Worm (Caenorhabditis elegans) whole organism, L4/young adult: ENCODE results near the gene crb-3.
A peak's percentile ranks its signal among the peaks of the same experiment; 100 is the strongest.

ENCODE experiments used
- W03F9.2 ChIP-seq: fragments of 150-350 bp; optimal IDR thresholded peaks from 2 replicates; lab custom pipeline; 2014; ENCODE audit warnings: missing biosample characterization, missing genetic modification characterization
- dao-5 ChIP-seq: sonication (generic microtip); optimal IDR thresholded peaks from 2 replicates; lab custom pipeline; 2016; ENCODE audit warnings: missing genotype, missing genetic modification characterization, moderate library complexity, missing compliant biosample characterization
- him-1 ChIP-seq: sonication (generic microtip); optimal IDR thresholded peaks from 2 replicates; lab custom pipeline; 2016; ENCODE audit warnings: missing genotype, missing genetic modification reagents, missing genetic modification characterization, missing compliant biosample characterization

crb-3 gene

DNA sequence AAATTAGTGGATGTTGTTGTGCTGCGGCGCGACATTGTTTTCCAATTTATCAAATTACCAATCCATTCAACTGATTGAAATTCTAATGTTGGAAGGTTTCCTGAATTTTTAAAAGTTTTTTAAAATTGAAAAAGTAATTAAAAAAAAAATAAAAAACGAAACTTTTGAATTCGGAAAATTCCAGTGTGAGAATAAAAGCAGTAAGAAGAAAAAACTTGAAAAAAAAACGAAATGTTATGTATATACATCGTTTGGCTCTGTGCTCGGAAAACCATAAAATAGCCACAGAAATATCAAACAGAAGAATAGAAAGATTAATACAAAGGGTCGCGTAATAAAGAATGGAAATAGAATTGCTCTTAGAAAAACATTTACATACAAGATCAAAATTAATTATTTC is 28.5 kb downstream of the crb-3 start, which contains the start of gene vav-1:
vav-1 (minus strand) TSS at position 101 of the 400 bp plus-strand sequence.
- TF ChIP-seq dao-5 (no peak), him-1 (tag; lab: Kevin White, UChicago) (no peak), W03F9.2 (tag; lab: Kevin White, UChicago) (no peak)

DNA sequence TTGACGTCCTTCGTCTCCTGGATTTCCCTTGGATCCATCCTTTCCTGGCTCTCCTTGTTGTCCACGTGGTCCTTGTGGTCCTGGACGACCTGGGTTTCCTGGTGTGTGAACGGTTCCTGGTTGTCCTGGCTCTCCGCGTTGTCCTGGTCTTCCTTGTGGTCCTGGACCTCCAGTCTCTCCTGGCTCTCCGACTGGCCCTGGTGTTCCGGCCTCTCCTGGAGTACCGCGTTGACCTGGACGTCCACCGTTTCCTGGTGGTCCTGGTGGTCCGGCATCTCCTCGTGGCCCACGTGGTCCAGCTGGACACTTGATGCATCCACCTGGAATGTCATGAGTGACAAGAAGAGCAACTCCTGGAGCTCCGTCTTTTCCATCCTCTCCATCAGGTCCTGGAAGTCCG is 30.2 kb downstream of the crb-3 start:
- no peak for TF ChIP-seq dao-5
- no peak for TF ChIP-seq him-1 (tag; lab: Kevin White, UChicago)
- TF ChIP-seq W03F9.2 (tag; lab: Kevin White, UChicago), result no peak

- TF ChIP-seq W03F9.2 (tag; lab: Kevin White, UChicago) (no peak), dao-5 (no peak), him-1 (tag; lab: Kevin White, UChicago) (no peak)
Measured at ce11 chrX:9234518-9234917, 30.9 kb downstream of the crb-3 start, which contains the start of gene col-175. TSS of gene col-175 (minus strand) at chrX:9234618.

ce11 chrX:9237708-9238107 is 34.1 kb downstream of the crb-3 start:
- TF ChIP-seq him-1 (tag; lab: Kevin White, UChicago) (no peak), dao-5 (no peak), W03F9.2 (tag; lab: Kevin White, UChicago) (no peak)

- TF ChIP-seq dao-5 (peak; percentile 13), him-1 (tag; lab: Kevin White, UChicago) (no peak), W03F9.2 (tag; lab: Kevin White, UChicago) (no peak)
Measured at ce11 chrX:9238692-9239091, 35.1 kb downstream of the crb-3 start.

- TF ChIP-seq him-1 (tag; lab: Kevin White, UChicago) (no peak), W03F9.2 (tag; lab: Kevin White, UChicago) (no peak), dao-5 (no peak)
Measured at ce11 chrX:9242123-9242522, 38.6 kb downstream of the crb-3 start, which contains the start of gene lgc-4. TSS of gene lgc-4 (minus strand) at chrX:9242223.

ce11 chrX:9243257-9243656 is 39.7 kb downstream of the crb-3 start, which contains the start of gene gpa-12:
TSS of gene gpa-12 (plus strand) at chrX:9243557.
- TF ChIP-seq dao-5 (no peak), W03F9.2 (tag; lab: Kevin White, UChicago) (no peak), him-1 (tag; lab: Kevin White, UChicago) (no peak)

DNA sequence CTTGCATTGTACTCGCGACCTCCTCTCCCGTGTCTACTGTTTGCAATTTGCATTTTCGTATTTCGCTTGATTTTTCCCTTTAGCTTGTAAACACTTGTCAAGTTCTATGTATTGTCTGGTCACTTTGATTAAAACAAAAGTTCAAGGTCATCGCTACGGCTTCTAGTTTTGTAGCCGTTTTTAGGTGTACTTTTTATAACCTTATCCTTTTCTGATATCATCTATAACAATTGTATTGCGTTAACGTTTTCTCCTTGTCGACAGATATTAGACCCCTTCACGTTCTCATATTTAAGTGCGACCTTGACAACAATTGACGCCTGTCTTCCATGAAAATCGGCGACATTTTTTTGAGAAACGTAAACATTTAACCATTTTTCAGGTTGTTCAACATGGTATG is 43.1 kb downstream of the crb-3 start:
- TF ChIP-seq W03F9.2 (tag; lab: Kevin White, UChicago) (no peak), him-1 (tag; lab: Kevin White, UChicago) (no peak), dao-5 (no peak)

DNA sequence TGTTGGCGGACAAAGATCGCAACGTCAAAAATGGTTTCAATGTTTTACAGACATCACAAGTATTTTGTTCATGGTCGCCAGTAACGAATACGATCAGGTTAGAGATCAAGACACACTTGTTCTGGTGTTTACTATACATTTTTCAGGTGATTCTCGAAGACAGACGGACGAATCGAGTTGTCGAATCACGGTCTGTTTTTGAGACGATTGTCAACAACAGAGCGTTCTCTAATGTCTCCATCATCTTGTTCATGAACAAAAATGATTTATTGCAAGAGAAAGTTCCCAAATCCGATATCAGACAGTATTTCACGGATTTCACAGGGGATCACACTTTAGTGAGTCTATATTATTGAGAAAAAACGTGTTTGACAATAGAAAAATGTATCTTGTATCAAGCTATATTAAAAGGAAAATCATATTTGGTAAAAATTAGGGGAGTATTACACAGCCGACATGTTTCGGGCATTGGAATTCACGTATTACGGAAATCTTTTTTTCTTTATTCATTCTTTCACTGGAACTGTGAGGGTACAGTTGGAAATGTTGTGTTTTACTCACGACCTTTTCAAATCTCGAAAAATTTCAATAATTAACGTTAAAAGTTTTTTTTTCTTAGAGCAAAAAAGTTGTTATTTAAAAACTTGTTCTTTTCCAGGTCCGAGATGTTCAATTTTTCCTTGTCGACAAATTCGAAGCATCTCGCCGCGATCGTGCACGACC is 44.7 kb downstream of the crb-3 start:
- TF ChIP-seq dao-5 (no peak), him-1 (tag; lab: Kevin White, UChicago) (no peak), W03F9.2 (tag; lab: Kevin White, UChicago) (no peak)

DNA sequence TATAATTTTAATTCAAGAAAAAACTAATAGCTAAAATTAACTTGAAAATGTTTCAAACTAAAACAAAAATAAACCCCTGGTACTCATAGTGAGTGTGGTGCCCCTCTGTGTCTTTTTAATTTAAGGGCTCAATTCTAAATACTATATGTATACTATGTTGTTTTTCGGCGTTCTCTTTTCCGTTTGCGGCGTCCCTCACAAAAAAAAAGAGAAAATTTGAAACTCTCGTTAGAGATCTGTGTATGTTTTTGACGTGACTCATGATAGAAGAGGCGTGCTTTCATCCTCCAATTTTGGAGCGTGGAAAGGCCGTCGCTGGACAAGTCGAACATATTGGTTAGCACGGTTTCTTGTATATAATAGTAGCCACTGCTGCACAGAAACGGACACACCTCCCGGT is 47.9 kb downstream of the crb-3 start, which contains the start of gene pes-8:
pes-8 (plus strand) TSS at position 301 of the 400 bp plus-strand sequence.
- TF ChIP-seq him-1 (tag; lab: Kevin White, UChicago) (no peak), W03F9.2 (tag; lab: Kevin White, UChicago) (no peak), dao-5 (no peak)

DNA sequence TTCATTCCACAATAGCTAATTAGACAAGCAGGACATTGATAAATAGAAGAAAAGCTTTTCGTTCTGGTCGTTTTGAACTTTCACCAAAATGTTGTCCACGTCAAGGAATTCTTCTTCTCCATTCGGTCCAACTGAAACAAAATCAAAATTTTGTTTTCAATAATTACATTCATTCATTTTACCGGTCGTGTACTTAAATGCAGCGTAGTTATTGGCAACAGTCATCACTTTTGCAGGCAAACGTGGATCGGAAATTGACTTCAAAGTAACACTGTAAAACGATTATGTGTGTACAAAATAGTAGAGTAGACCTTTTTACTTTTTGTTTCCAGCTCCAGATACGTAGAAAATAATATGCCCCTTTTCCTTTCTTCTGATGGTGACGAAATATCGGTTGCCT is 52.4 kb downstream of the crb-3 start:
- TF ChIP-seq dao-5 (no peak), him-1 (tag; lab: Kevin White, UChicago) (no peak), W03F9.2 (tag; lab: Kevin White, UChicago) (no peak)

DNA sequence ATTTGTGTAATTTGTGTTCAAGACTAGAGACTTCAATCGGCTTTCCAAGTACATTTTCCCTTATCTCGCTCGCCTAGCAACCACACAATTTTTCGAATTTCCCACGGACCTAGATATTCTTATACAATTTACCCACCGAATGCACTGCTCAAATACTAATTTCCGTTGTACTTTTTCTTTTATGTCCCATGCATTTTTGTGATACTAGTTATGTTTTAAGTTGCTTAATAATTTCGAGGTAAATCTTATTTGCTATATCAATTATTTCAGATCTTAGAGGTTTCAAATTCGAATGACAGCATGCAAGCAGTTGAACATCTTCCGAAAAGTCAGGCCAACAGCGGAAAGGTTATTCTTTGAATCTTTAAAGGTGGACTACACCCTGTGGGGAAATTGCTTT is 56.0 kb downstream of the crb-3 start, which contains the start of gene F18G5.1:
F18G5.1 (plus strand) TSS at position 301 of the 400 bp plus-strand sequence.
- TF ChIP-seq dao-5, result no peak
- TF ChIP-seq W03F9.2 (tag; lab: Kevin White, UChicago), result no peak
- no peak for TF ChIP-seq him-1 (tag; lab: Kevin White, UChicago)

DNA sequence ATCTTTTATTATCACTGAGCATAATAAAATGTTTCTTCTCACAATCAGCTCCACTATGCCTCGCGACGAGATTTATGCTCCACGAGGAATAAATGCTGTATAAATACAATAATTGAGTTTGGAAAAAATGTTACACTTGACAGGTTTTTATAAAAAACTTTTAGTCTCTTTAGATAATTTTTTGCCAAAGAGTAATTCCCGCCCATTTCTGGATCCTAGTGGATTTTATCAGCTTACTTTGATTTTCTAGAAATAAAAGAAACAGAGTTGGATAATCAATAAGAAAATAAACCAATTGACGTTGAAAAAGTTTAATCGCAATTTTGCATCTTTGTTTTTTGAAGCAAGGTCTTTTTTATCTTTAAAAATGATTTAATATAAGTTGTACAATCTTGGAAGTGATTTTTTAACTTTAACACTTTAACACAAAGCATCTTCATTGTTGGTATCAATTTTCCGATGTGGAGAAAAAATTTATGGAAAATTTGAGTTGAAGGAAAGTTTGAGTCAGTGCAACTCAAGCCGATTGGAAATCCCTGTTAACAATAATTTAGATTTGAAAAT is 58.1 kb downstream of the crb-3 start:
- TF ChIP-seq W03F9.2 (tag; lab: Kevin White, UChicago) (no peak), him-1 (tag; lab: Kevin White, UChicago) (no peak), dao-5 (no peak)
